Worm (Caenorhabditis elegans): ENCODE measurements around the gene Y11D7A.8.
"Not testable (repeated sequence)": the region's sequence is repeated elsewhere in the genome, so short reads cannot be mapped to it uniquely, and the experiment has no call there.

- TF ChIP-seq snpc-4 (tag; optimal IDR thresholded peaks at IDR 0.05); unc-120 (tag; optimal IDR thresholded peaks at IDR 0.05; ENCODE audit: poor library complexity, severe bottlenecking); elt-1 (tag; optimal IDR thresholded peaks at IDR 0.05; ENCODE audit: borderline replicate concordance, insufficient read depth); lin-13 (tag; optimal IDR thresholded peaks at IDR 0.05); mep-1 (tag; optimal IDR thresholded peaks at IDR 0.05); nhr-237 (tag; optimal IDR thresholded peaks at IDR 0.05): not testable (repeated sequence)
Observed at ce11 chrIV:9293825-9294224, 42.6 kb downstream of the Y11D7A.8 start, which contains the start of gene nhr-264.

All from whole organism, mixed stage, embryonic.